Worm (Caenorhabditis elegans): ENCODE measurements around the gene F10E9.1.

- TF ChIP-seq T22C8.4 (GFP tag; IDR thresholded peaks at IDR 0.05) (no peak), flt-1 (GFP tag; IDR thresholded peaks at IDR 0.05) (no peak), cog-1 (tag; optimal IDR thresholded peaks at IDR 0.05) (no peak), med-1 (GFP tag; optimal IDR thresholded peaks at IDR 0.05; ENCODE audit: insufficient read depth) (no peak), ztf-29 (GFP tag; IDR thresholded peaks at IDR 0.05) (no peak), ztf-23 (GFP tag; IDR thresholded peaks at IDR 0.05) (no peak), tab-1 (GFP tag; IDR thresholded peaks at IDR 0.05) (no peak), klf-2 (GFP tag; conservative IDR thresholded peaks at IDR 0.05) (no peak), ref-1 (GFP tag; conservative IDR thresholded peaks at IDR 0.05) (no peak)
These were observed 45.7 kb downstream of the F10E9.1 start, which contains the start of gene R05D3.9 for ce11 chrIII:8368619-8369018.

Measured in whole organism, midembryonic.